Fruit fly (Drosophila melanogaster) whole organism, larva: ENCODE data around the gene CG17781.

Experiments
- noc ChIP-seq: fragments of 200-800 bp; sonication (Bioruptor generic); optimal IDR thresholded peaks from 3 replicates; lab custom pipeline; 2019; ENCODE audit warnings: missing biosample characterization, mild to moderate bottlenecking, missing genetic modification characterization, moderate library complexity

The CG17781 gene

dm6 chr3R:24348420-24349190 lies 26.9 kb downstream of the CG17781 start, which contains the start of the genes CG5746 and CG6454:
TSS of gene CG5746 (minus strand) at chr3R:24348791.
TSS of gene CG6454 (plus strand) at chr3R:24349182.
- no peak for TF ChIP-seq noc (tag; lab: Kevin White, UChicago)

dm6 chr3R:24341251-24341650 lies 34.2 kb downstream of the CG17781 start, which contains the start of gene Ms:
TSS of gene Ms (plus strand) at chr3R:24341551.
- no peak for TF ChIP-seq noc (tag; lab: Kevin White, UChicago)

dm6 chr3R:24336622-24337021 lies 38.8 kb downstream of the CG17781 start, which contains the start of gene CG6432:
TSS of gene CG6432 (plus strand) at chr3R:24336922.
- no peak for TF ChIP-seq noc (tag; lab: Kevin White, UChicago)

dm6 chr3R:24333182-24333808 lies 42.2 kb downstream of the CG17781 start, which contains the start of the genes Rrp5 and Dis3:
TSS of gene Rrp5 (minus strand) at chr3R:24333316.
TSS of gene Dis3 (plus strand) at chr3R:24333433.
- TF ChIP-seq noc (tag; lab: Kevin White, UChicago) = no peak
